Worm (Caenorhabditis elegans): ENCODE results near the gene vps-60.

- TF ChIP-seq ref-1 (GFP tag; conservative IDR thresholded peaks at IDR 0.05) (no peak), T22C8.4 (GFP tag; IDR thresholded peaks at IDR 0.05) (no peak), flt-1 (GFP tag; IDR thresholded peaks at IDR 0.05) (no peak), ztf-23 (GFP tag; IDR thresholded peaks at IDR 0.05) (no peak), ztf-29 (GFP tag; IDR thresholded peaks at IDR 0.05) (no peak), tab-1 (GFP tag; IDR thresholded peaks at IDR 0.05) (no peak), med-1 (GFP tag; optimal IDR thresholded peaks at IDR 0.05; ENCODE audit: insufficient read depth) (no peak), klf-2 (GFP tag; conservative IDR thresholded peaks at IDR 0.05) (no peak), cog-1 (tag; optimal IDR thresholded peaks at IDR 0.05) (no peak)
Observed at ce11 chrV:8569172-8569571, 36.8 kb downstream of the vps-60 start.

Measured in whole organism, midembryonic.